Worm (Caenorhabditis elegans): ENCODE results near the gene aptf-1.

aptf-1 gene

ce11 chrII:6489711-6490184 is 35.0 kb downstream of the aptf-1 start, which contains the start of the genes snr-3 and rsp-5:
Gene snr-3, minus strand, starts transcription at chrII:6489761.
Gene rsp-5, plus strand, starts transcription at chrII:6490165.
- TF ChIP-seq ceh-13 (GFP tag; optimal IDR thresholded peaks at IDR 0.05), result no peak
- no peak for TF ChIP-seq tbx-11 (GFP tag; IDR thresholded peaks at IDR 0.05)
- TF ChIP-seq hmbx-1 (tag; optimal IDR thresholded peaks at IDR 0.05), result no peak
- no peak for TF ChIP-seq hnd-1 (tag; optimal IDR thresholded peaks at IDR 0.05)
- no peak for TF ChIP-seq flt-1 (GFP tag; IDR thresholded peaks at IDR 0.05)
- no peak for TF ChIP-seq aly-1 (tag; optimal IDR thresholded peaks at IDR 0.05)
- TF ChIP-seq scrt-1 (GFP tag; IDR thresholded peaks at IDR 0.05), result no peak
- no peak for TF ChIP-seq tra-4 (tag; optimal IDR thresholded peaks at IDR 0.05)
- no peak for TF ChIP-seq F13C5.2 (tag; optimal IDR thresholded peaks at IDR 0.05)
- no peak for TF ChIP-seq ama-1 (optimal IDR thresholded peaks at IDR 0.05)
- no peak for TF ChIP-seq ets-7 (tag; optimal IDR thresholded peaks at IDR 0.05)
- TF ChIP-seq sea-1 (GFP tag; conservative IDR thresholded peaks at IDR 0.05), result no peak

- TF ChIP-seq F13C5.2 (tag; optimal IDR thresholded peaks at IDR 0.05) (no peak), pes-1 (GFP tag; IDR thresholded peaks at IDR 0.05) (no peak), hnd-1 (tag; optimal IDR thresholded peaks at IDR 0.05) (no peak), ama-1 (optimal IDR thresholded peaks at IDR 0.05) (no peak), B0310.2 (tag; optimal IDR thresholded peaks at IDR 0.05) (no peak), hmbx-1 (tag; optimal IDR thresholded peaks at IDR 0.05) (no peak)
Measured at ce11 chrII:6491187-6491586, 36.4 kb downstream of the aptf-1 start.

- TF ChIP-seq tra-4 (tag; optimal IDR thresholded peaks at IDR 0.05), result no peak
- peak; percentile 80 for TF ChIP-seq hmg-4 (GFP tag; optimal IDR thresholded peaks at IDR 0.05)
- peak; percentile 60; the same call in 1 of the 2 replicates for TF ChIP-seq pes-1 (GFP tag; IDR thresholded peaks at IDR 0.05)
- peak; percentile 24 for TF ChIP-seq aly-1 (tag; optimal IDR thresholded peaks at IDR 0.05)
- TF ChIP-seq tbx-11 (GFP tag; IDR thresholded peaks at IDR 0.05), result no peak
- peak; percentile 72 for TF ChIP-seq B0310.2 (tag; optimal IDR thresholded peaks at IDR 0.05)
- no peak for TF ChIP-seq ceh-13 (GFP tag; optimal IDR thresholded peaks at IDR 0.05)
- TF ChIP-seq ceh-36 (tag; optimal IDR thresholded peaks at IDR 0.05), result no peak
- peak; percentile 33; the same call in 1 of the 2 replicates for TF ChIP-seq flt-1 (GFP tag; IDR thresholded peaks at IDR 0.05)
- no peak for TF ChIP-seq hnd-1 (tag; optimal IDR thresholded peaks at IDR 0.05)
- TF ChIP-seq ama-1 (optimal IDR thresholded peaks at IDR 0.05), result no peak
- TF ChIP-seq sea-1 (GFP tag; conservative IDR thresholded peaks at IDR 0.05), result no peak
- TF ChIP-seq scrt-1 (GFP tag; IDR thresholded peaks at IDR 0.05), result 0 out of 2 replicates have a peak, but pooled peaks have one; percentile 59
- TF ChIP-seq ets-7 (tag; optimal IDR thresholded peaks at IDR 0.05), result no peak
- TF ChIP-seq hmbx-1 (tag; optimal IDR thresholded peaks at IDR 0.05), result no peak
- peak; percentile 39; the same call in 1 of the 2 replicates for TF ChIP-seq tbx-37 (GFP tag; conservative IDR thresholded peaks at IDR 0.05)
- TF ChIP-seq F13C5.2 (tag; optimal IDR thresholded peaks at IDR 0.05), result no peak
Measured at ce11 chrII:6491817-6492452, 37.2 kb downstream of the aptf-1 start, which contains the start of the genes T28D9.11 and T28D9.1. Gene T28D9.11, minus strand, starts transcription at chrII:6491993. Gene T28D9.1, plus strand, starts transcription at chrII:6492402.

ce11 chrII:6493139-6493538 is 38.4 kb downstream of the aptf-1 start:
- TF ChIP-seq scrt-1 (GFP tag; IDR thresholded peaks at IDR 0.05) (no peak), ceh-13 (GFP tag; optimal IDR thresholded peaks at IDR 0.05) (no peak), hmbx-1 (tag; optimal IDR thresholded peaks at IDR 0.05) (no peak), hmg-4 (GFP tag; optimal IDR thresholded peaks at IDR 0.05) (no peak), ama-1 (optimal IDR thresholded peaks at IDR 0.05) (no peak), flt-1 (GFP tag; IDR thresholded peaks at IDR 0.05) (no peak), tbx-11 (GFP tag; IDR thresholded peaks at IDR 0.05) (no peak), tbx-37 (GFP tag; conservative IDR thresholded peaks at IDR 0.05) (no peak), hnd-1 (tag; optimal IDR thresholded peaks at IDR 0.05) (no peak), F13C5.2 (tag; optimal IDR thresholded peaks at IDR 0.05) (no peak), ceh-36 (tag; optimal IDR thresholded peaks at IDR 0.05) (no peak)

- TF ChIP-seq hmbx-1 (tag; optimal IDR thresholded peaks at IDR 0.05) (no peak), tbx-37 (GFP tag; conservative IDR thresholded peaks at IDR 0.05) (no peak), F13C5.2 (tag; optimal IDR thresholded peaks at IDR 0.05) (peak; percentile 5), aly-1 (tag; optimal IDR thresholded peaks at IDR 0.05) (no peak), tbx-11 (GFP tag; IDR thresholded peaks at IDR 0.05) (0 out of 2 replicates have a peak, but pooled peaks have one; percentile 5), tra-4 (tag; optimal IDR thresholded peaks at IDR 0.05) (no peak)
Measured at ce11 chrII:6493709-6494326, 39.0 kb downstream of the aptf-1 start.

- TF ChIP-seq hmbx-1 (tag; optimal IDR thresholded peaks at IDR 0.05), result no peak
- no peak for TF ChIP-seq tra-4 (tag; optimal IDR thresholded peaks at IDR 0.05)
- no peak for TF ChIP-seq hmg-4 (GFP tag; optimal IDR thresholded peaks at IDR 0.05)
- TF ChIP-seq ets-7 (tag; optimal IDR thresholded peaks at IDR 0.05), result no peak
- no peak for TF ChIP-seq aly-1 (tag; optimal IDR thresholded peaks at IDR 0.05)
- TF ChIP-seq tbx-11 (GFP tag; IDR thresholded peaks at IDR 0.05), result no peak
- no peak for TF ChIP-seq B0310.2 (tag; optimal IDR thresholded peaks at IDR 0.05)
- TF ChIP-seq flt-1 (GFP tag; IDR thresholded peaks at IDR 0.05), result no peak
- TF ChIP-seq ceh-13 (GFP tag; optimal IDR thresholded peaks at IDR 0.05), result no peak
- no peak for TF ChIP-seq sea-1 (GFP tag; conservative IDR thresholded peaks at IDR 0.05)
- TF ChIP-seq ceh-36 (tag; optimal IDR thresholded peaks at IDR 0.05), result no peak
- TF ChIP-seq tbx-37 (GFP tag; conservative IDR thresholded peaks at IDR 0.05), result no peak
Measured at ce11 chrII:6496496-6496895, 41.7 kb downstream of the aptf-1 start.

- TF ChIP-seq tbx-37 (GFP tag; conservative IDR thresholded peaks at IDR 0.05) (no peak), aly-1 (tag; optimal IDR thresholded peaks at IDR 0.05) (no peak), ets-7 (tag; optimal IDR thresholded peaks at IDR 0.05) (no peak), hnd-1 (tag; optimal IDR thresholded peaks at IDR 0.05) (no peak), ceh-13 (GFP tag; optimal IDR thresholded peaks at IDR 0.05) (no peak), ama-1 (optimal IDR thresholded peaks at IDR 0.05) (no peak), hmbx-1 (tag; optimal IDR thresholded peaks at IDR 0.05) (no peak), ceh-36 (tag; optimal IDR thresholded peaks at IDR 0.05) (no peak), scrt-1 (GFP tag; IDR thresholded peaks at IDR 0.05) (no peak), flt-1 (GFP tag; IDR thresholded peaks at IDR 0.05) (no peak), tbx-11 (GFP tag; IDR thresholded peaks at IDR 0.05) (no peak), B0310.2 (tag; optimal IDR thresholded peaks at IDR 0.05) (no peak), F13C5.2 (tag; optimal IDR thresholded peaks at IDR 0.05) (no peak), tra-4 (tag; optimal IDR thresholded peaks at IDR 0.05) (no peak), sea-1 (GFP tag; conservative IDR thresholded peaks at IDR 0.05) (no peak), hmg-4 (GFP tag; optimal IDR thresholded peaks at IDR 0.05) (no peak), pes-1 (GFP tag; IDR thresholded peaks at IDR 0.05) (no peak)
Measured at ce11 chrII:6497137-6497536, 42.4 kb downstream of the aptf-1 start.

Measured in whole organism, early embryonic.